Fruit fly (Drosophila melanogaster) whole organism, embryonic: ENCODE measurements around the gene CG9132.

Source experiments
- BEAF-32 ChIP-seq: fragments of 200-800 bp; sonication (Bioruptor generic); optimal IDR thresholded peaks from 3 replicates; lab custom pipeline; 2017; ENCODE audit warnings: missing biosample characterization, missing genetic modification characterization, mild to moderate bottlenecking, moderate library complexity, missing genetic modification reagents
- Bgb ChIP-seq: fragments of 200-800 bp; sonication (Bioruptor generic); IDR thresholded peaks from 2 replicates; pipeline ENCODE4 v1.3.6; 2022; ENCODE audit warnings: missing biosample characterization, missing genetic modification characterization; ENCODE audit not compliant: partially characterized antibody
- CG10654 ChIP-seq: fragments of 200-800 bp; sonication (Bioruptor generic); optimal IDR thresholded peaks from 2 replicates; lab custom pipeline; 2016; ENCODE audit warnings: missing biosample characterization, missing genetic modification characterization
- CG11456 ChIP-seq: fragments of 200-800 bp; sonication (Bioruptor generic); IDR thresholded peaks from 3 replicates; pipeline ENCODE4 v1.3.6; 2022; ENCODE audit warnings: missing biosample characterization, missing genetic modification characterization
- CG12219 ChIP-seq: fragments of 200-800 bp; sonication (Bioruptor generic); optimal IDR thresholded peaks from 3 replicates; lab custom pipeline; 2018; ENCODE audit warnings: missing biosample characterization, mild to moderate bottlenecking, missing genetic modification characterization
- CG13775 ChIP-seq: fragments of 200-800 bp; sonication (Bioruptor generic); optimal IDR thresholded peaks from 3 replicates; lab custom pipeline; 2017; ENCODE audit warnings: missing biosample characterization, mild to moderate bottlenecking, missing genetic modification characterization
- CG14014 ChIP-seq: fragments of 200-800 bp; sonication (Bioruptor generic); IDR thresholded peaks from 2 replicates; pipeline ENCODE4 v1.3.6; 2022; ENCODE audit warnings: missing biosample characterization, missing genetic modification characterization
- CG14667 ChIP-seq: fragments of 200-800 bp; sonication (Bioruptor generic); IDR thresholded peaks from 2 replicates; pipeline ENCODE4 v1.3.6; 2022; ENCODE audit warnings: missing biosample characterization, missing genetic modification characterization
- CG14965 ChIP-seq: fragments of 200-800 bp; sonication (Bioruptor generic); optimal IDR thresholded peaks from 2 replicates; lab custom pipeline; 2016; ENCODE audit warnings: missing biosample characterization, missing genetic modification characterization, borderline replicate concordance
- CG15479 ChIP-seq: fragments of 200-800 bp; sonication (Bioruptor generic); optimal IDR thresholded peaks from 3 replicates; lab custom pipeline; 2019; ENCODE audit warnings: missing biosample characterization, mild to moderate bottlenecking, missing genetic modification characterization, moderate library complexity
- CG1603 ChIP-seq: fragments of 200-800 bp; sonication (Bioruptor generic); optimal IDR thresholded peaks from 2 replicates; lab custom pipeline; 2019; ENCODE audit warnings: missing biosample characterization, mild to moderate bottlenecking, missing genetic modification characterization, moderate library complexity
- CG17802 ChIP-seq: fragments of 200-800 bp; sonication (Bioruptor generic); optimal IDR thresholded peaks from 2 replicates; lab custom pipeline; 2018; ENCODE audit warnings: missing biosample characterization, mild to moderate bottlenecking, missing genetic modification characterization, moderate library complexity
- CG30020 ChIP-seq: fragments of 200-800 bp; optimal IDR thresholded peaks from 2 replicates; lab custom pipeline; 2019; ENCODE audit warnings: missing biosample characterization, mild to moderate bottlenecking, missing genetic modification characterization, moderate library complexity
- CG31365 ChIP-seq: fragments of 200-800 bp; sonication (Bioruptor generic); optimal IDR thresholded peaks from 2 replicates; lab custom pipeline; 2018; ENCODE audit warnings: missing biosample characterization, mild to moderate bottlenecking, missing genetic modification characterization
- CG32772 ChIP-seq: fragments of 200-800 bp; sonication (Bioruptor generic); IDR thresholded peaks from 2 replicates; pipeline ENCODE4 v1.3.6; 2022; ENCODE audit warnings: missing biosample characterization, missing genetic modification characterization
- CG3847 ChIP-seq: fragments of 200-800 bp; sonication (Bioruptor generic); IDR thresholded peaks from 2 replicates; pipeline ENCODE4 v1.3.6; 2022; ENCODE audit warnings: missing biosample characterization, missing genetic modification characterization
- CG3995 ChIP-seq: fragments of 200-800 bp; sonication (Bioruptor generic); optimal IDR thresholded peaks from 3 replicates; lab custom pipeline; 2016; ENCODE audit warnings: missing biosample characterization, missing genetic modification characterization
- CG7556 ChIP-seq: fragments of 200-800 bp; sonication (Bioruptor generic); optimal IDR thresholded peaks from 2 replicates; lab custom pipeline; 2017; ENCODE audit warnings: missing biosample characterization, mild to moderate bottlenecking, missing genetic modification characterization
- CG7745 ChIP-seq: fragments of 200-800 bp; sonication (Bioruptor generic); optimal IDR thresholded peaks from 2 replicates; lab custom pipeline; 2018; ENCODE audit warnings: missing biosample characterization, mild to moderate bottlenecking, missing genetic modification characterization, moderate library complexity
- CG7987 ChIP-seq: fragments of 200-800 bp; sonication (Bioruptor generic); optimal IDR thresholded peaks from 2 replicates; lab custom pipeline; 2018; ENCODE audit warnings: missing biosample characterization, mild to moderate bottlenecking, missing genetic modification characterization, moderate library complexity
- CG8359 ChIP-seq: fragments of 200-800 bp; sonication (Bioruptor generic); optimal IDR thresholded peaks from 2 replicates; lab custom pipeline; 2017; ENCODE audit warnings: missing biosample characterization, mild to moderate bottlenecking, missing genetic modification characterization, borderline replicate concordance
- CG9609 ChIP-seq: fragments of 200-800 bp; sonication (Bioruptor generic); optimal IDR thresholded peaks from 3 replicates; lab custom pipeline; 2016; ENCODE audit warnings: missing biosample characterization, missing genetic modification characterization
- Ets65A ChIP-seq: fragments of 200-800 bp; sonication (Bioruptor generic); peaks from one replicate; lab custom pipeline; 2016; ENCODE audit warnings: missing biosample characterization, missing genetic modification characterization
- Gsc ChIP-seq: fragments of 200-800 bp; sonication (Bioruptor generic); IDR thresholded peaks from 2 replicates; pipeline ENCODE4 v1.3.6; 2022; ENCODE audit warnings: missing biosample characterization, missing genetic modification characterization
- Gug ChIP-seq: fragments of 200-800 bp; sonication (Bioruptor generic); IDR thresholded peaks from 4 replicates; pipeline ENCODE4 v1.3.6; 2022; ENCODE audit warnings: missing biosample characterization, missing genetic modification characterization
- Hey ChIP-seq: fragments of 200-800 bp; sonication (Bioruptor generic); optimal IDR thresholded peaks from 3 replicates; lab custom pipeline; 2018; ENCODE audit warnings: missing biosample characterization, mild to moderate bottlenecking, missing genetic modification characterization
- Kr ChIP-seq: fragments of 200-800 bp; sonication (Bioruptor generic); optimal IDR thresholded peaks from 2 replicates; lab custom pipeline; 2017; ENCODE audit warnings: missing biosample characterization, mild to moderate bottlenecking, missing genetic modification characterization
- Meics ChIP-seq: fragments of 200-800 bp; sonication (Bioruptor generic); optimal IDR thresholded peaks from 2 replicates; lab custom pipeline; 2017; ENCODE audit warnings: missing biosample characterization, mild to moderate bottlenecking, missing genetic modification characterization
- Mes4 ChIP-seq: fragments of 200-800 bp; sonication (Bioruptor generic); optimal IDR thresholded peaks from 2 replicates; lab custom pipeline; 2016; ENCODE audit warnings: missing biosample characterization, missing genetic modification characterization
- NC2α ChIP-seq: fragments of 200-800 bp; sonication (Bioruptor generic); optimal IDR thresholded peaks from 2 replicates; lab custom pipeline; 2016; ENCODE audit warnings: missing biosample characterization, missing genetic modification characterization
- Rfx ChIP-seq: fragments of 200-800 bp; sonication (Bioruptor generic); IDR thresholded peaks from 2 replicates; pipeline ENCODE4 v1.3.6; 2022; ENCODE audit warnings: missing biosample characterization, missing genetic modification characterization
- Sry-δ ChIP-seq: fragments of 200-800 bp; sonication (Bioruptor generic); optimal IDR thresholded peaks from 2 replicates; lab custom pipeline; 2016; ENCODE audit warnings: missing biosample characterization, missing genetic modification characterization
- Stat92E ChIP-seq, 3 experiments: fragments of >200 bp in 2 of 3; fragments of 200-800 bp in 1 of 3; sonication (Bioruptor generic) in 1 of 3; optimal IDR thresholded peaks; 2 replicates each; lab custom pipeline; 2017 to 2019; ENCODE audit warnings: missing biosample characterization in 3 of 3, missing genetic modification characterization in 3 of 3, mild to moderate bottlenecking in 1 of 3, moderate library complexity in 1 of 3
- amos ChIP-seq: fragments of 200-800 bp; sonication (Bioruptor generic); IDR thresholded peaks from 2 replicates; pipeline ENCODE4 v1.3.6; 2022; ENCODE audit warnings: missing biosample characterization, missing genetic modification characterization; ENCODE audit not compliant: partially characterized antibody
- exex ChIP-seq: fragments of 200-800 bp; sonication (Bioruptor generic); optimal IDR thresholded peaks from 4 replicates; lab custom pipeline; 2018; ENCODE audit warnings: missing biosample characterization, mild to moderate bottlenecking, missing genetic modification characterization, moderate library complexity
- fd3F ChIP-seq: fragments of 200-800 bp; sonication (Bioruptor generic); optimal IDR thresholded peaks from 2 replicates; lab custom pipeline; 2018; ENCODE audit warnings: missing biosample characterization, mild to moderate bottlenecking, missing genetic modification characterization, moderate library complexity
- hth ChIP-seq: fragments of >200 bp; optimal IDR thresholded peaks from 2 replicates; lab custom pipeline; 2017; ENCODE audit warnings: inconsistent platforms
- jing ChIP-seq: fragments of 200-800 bp; sonication (Bioruptor generic); optimal IDR thresholded peaks from 2 replicates; lab custom pipeline; 2018; ENCODE audit warnings: missing biosample characterization, mild to moderate bottlenecking, missing genetic modification characterization
- klu ChIP-seq: fragments of 200-800 bp; sonication (Bioruptor generic); IDR thresholded peaks from 2 replicates; pipeline ENCODE4 v1.3.6; 2022; ENCODE audit warnings: missing biosample characterization, missing genetic modification characterization
- knrl ChIP-seq: fragments of 200-800 bp; sonication (Bioruptor generic); IDR thresholded peaks from 3 replicates; pipeline ENCODE4 v1.3.6; 2022; ENCODE audit warnings: missing biosample characterization, missing genetic modification characterization; ENCODE audit not compliant: partially characterized antibody
- mam ChIP-seq: fragments of 200-800 bp; sonication (Bioruptor generic); optimal IDR thresholded peaks from 3 replicates; lab custom pipeline; 2016; ENCODE audit warnings: missing biosample characterization, missing genetic modification characterization
- onecut ChIP-seq: fragments of 200-800 bp; sonication (Bioruptor generic); IDR thresholded peaks from 2 replicates; pipeline ENCODE4 v1.3.6; 2022; ENCODE audit warnings: missing biosample characterization, missing genetic modification characterization
- pzg ChIP-seq: fragments of 200-800 bp; sonication (Bioruptor generic); optimal IDR thresholded peaks from 3 replicates; lab custom pipeline; 2018; ENCODE audit warnings: missing biosample characterization, mild to moderate bottlenecking, missing genetic modification characterization, moderate library complexity
- sc ChIP-seq, 3 experiments: fragments of >200 bp in 2 of 3; fragments of 200-800 bp in 1 of 3; sonication (Bioruptor generic) in 1 of 3; optimal IDR thresholded peaks; 2 replicates in 2 of 3; 3 replicates in 1 of 3; lab custom pipeline; 2017; ENCODE audit warnings: mild to moderate bottlenecking in 1 of 3, missing biosample characterization in 1 of 3, missing genetic modification characterization in 1 of 3, missing genetic modification reagents in 1 of 3
- slou ChIP-seq: fragments of 200-800 bp; sonication (Bioruptor generic); optimal IDR thresholded peaks from 3 replicates; lab custom pipeline; 2016; ENCODE audit warnings: missing biosample characterization, missing genetic modification characterization
- sna ChIP-seq: fragments of 200-800 bp; sonication (Bioruptor generic); IDR thresholded peaks from 2 replicates; pipeline ENCODE4 v1.3.6; 2022; ENCODE audit warnings: missing biosample characterization, missing genetic modification characterization; ENCODE audit not compliant: partially characterized antibody
- vvl ChIP-seq: fragments of 200-800 bp; sonication (Bioruptor generic); IDR thresholded peaks from 2 replicates; pipeline ENCODE4 v1.3.6; 2022; ENCODE audit warnings: missing biosample characterization, missing genetic modification characterization
- wek ChIP-seq: fragments of 200-800 bp; sonication (Bioruptor generic); optimal IDR thresholded peaks from 3 replicates; lab custom pipeline; 2018; ENCODE audit warnings: missing biosample characterization, mild to moderate bottlenecking, missing genetic modification characterization, moderate library complexity
- wor ChIP-seq: fragments of 200-800 bp; sonication (Bioruptor generic); IDR thresholded peaks from 2 replicates; pipeline ENCODE4 v1.3.6; 2022; ENCODE audit warnings: missing biosample characterization, missing genetic modification characterization

Gene CG9132

dm6 chrX:16786860-16787415 lies 13.6 kb downstream of the CG9132 start, which contains the start of the genes CG9609 and Sap30 (continued):
- TF ChIP-seq CG30020 (tag; lab: Kevin White, UChicago) (peak; percentile 20), CG3847 (peak; percentile 18; the same call in 1 of the 2 replicates), Bgb (GFP tag; lab: Robert Waterston, UW) (no peak; the same call in 1 of the 2 replicates), vvl (GFP tag; lab: Robert Waterston, UW) (0 out of 2 replicates have a peak, but pooled peaks have one; percentile 30), Sry-δ (GFP tag; lab: Kevin White, UChicago) (peak; percentile 55), Mes4 (GFP tag; lab: Kevin White, UChicago) (no peak), CG1603 (tag; lab: Kevin White, UChicago) (peak; percentile 60), BEAF-32 (GFP tag; lab: Kevin White, UChicago) (no peak), exex (tag; lab: Kevin White, UChicago) (no peak), klu (no peak), slou (GFP tag; lab: Kevin White, UChicago) (no peak), CG17802 (tag; lab: Kevin White, UChicago) (no peak), CG13775 (GFP tag; lab: Kevin White, UChicago) (no peak), amos (no peak), CG10654 (no peak), Gug (GFP tag; lab: Robert Waterston, UW) (no peak), CG14667 (no peak), CG14014 (GFP tag; lab: Robert Waterston, UW) (no peak), CG31365 (tag; lab: Kevin White, UChicago) (no peak), wor (GFP tag; lab: Robert Waterston, UW) (no peak), Hey (no peak), mam (GFP tag; lab: Kevin White, UChicago) (no peak), CG32772 (GFP tag; lab: Robert Waterston, UW) (no peak), wek (no peak), NC2α (no peak), Kr (GFP tag; lab: Kevin White, UChicago) (no peak), CG9609 (GFP tag; lab: Kevin White, UChicago) (peak; percentile 30), CG7987 (GFP tag; lab: Kevin White, UChicago) (no peak), fd3F (GFP tag; lab: Kevin White, UChicago) (no peak), CG7745 (tag; lab: Kevin White, UChicago) (no peak), CG11456 (GFP tag; lab: Robert Waterston, UW) (no peak), Meics (GFP tag; lab: Kevin White, UChicago) (no peak), jing (GFP tag; lab: Kevin White, UChicago) (no peak), Stat92E (GFP tag; optimal IDR thresholded peaks at IDR 0.05; lab: Kevin White, UChicago) (no peak), onecut (GFP tag; lab: Robert Waterston, UW) (peak; percentile 84), CG12219 (GFP tag; lab: Kevin White, UChicago) (no peak), sna (GFP tag; lab: Robert Waterston, UW) (no peak), pzg (GFP tag; lab: Kevin White, UChicago) (peak; percentile 73), CG3995 (GFP tag; lab: Kevin White, UChicago) (peak; percentile 72), CG7556 (GFP tag; lab: Kevin White, UChicago) (no peak), sc (optimal IDR thresholded peaks at IDR 0.05; lab: Kevin White, UChicago) (no peak), sc (GFP tag; optimal IDR thresholded peaks at IDR 0.05; lab: Kevin White, UChicago) (no peak), CG15479 (GFP tag; lab: Kevin White, UChicago) (no peak), hth (no peak), CG14965 (GFP tag; lab: Kevin White, UChicago) (no peak), CG8359 (GFP tag; lab: Kevin White, UChicago) (no peak), Rfx (GFP tag; lab: Robert Waterston, UW) (peak; percentile 13; the same call in 1 of the 2 replicates), knrl (no peak; the same call in 2 of the 3 replicates), Ets65A (GFP tag; lab: Kevin White, UChicago) (peak; percentile 79), Gsc (no peak)
